Worm (Caenorhabditis elegans) whole organism, mixed stage, embryonic: ENCODE data around the gene ZK666.4.
"Not testable (repeated sequence)": the region's sequence is repeated elsewhere in the genome, so short reads cannot be mapped to it uniquely, and the experiment has no call there.

Experiments
- M03D4.4 ChIP-seq: sonication (generic microtip); optimal IDR thresholded peaks from 2 replicates; lab custom pipeline; 2017; ENCODE audit warnings: mild to moderate bottlenecking, missing genetic modification characterization, missing compliant biosample characterization
- bed-3 ChIP-seq: fragments of 200-800 bp; sonication (Bioruptor generic); optimal IDR thresholded peaks from 3 replicates; lab custom pipeline; 2018; ENCODE audit warnings: mild to moderate bottlenecking, missing genetic modification characterization, moderate library complexity, missing compliant biosample characterization
- blmp-1 ChIP-seq: fragments of 150-350 bp; optimal IDR thresholded peaks from 2 replicates; lab custom pipeline; 2014; ENCODE audit warnings: missing biosample characterization, missing genetic modification characterization
- ceh-39 ChIP-seq: fragments of 150-350 bp; optimal IDR thresholded peaks from 2 replicates; lab custom pipeline; 2014; ENCODE audit warnings: missing biosample characterization, missing genetic modification characterization
- ceh-43 ChIP-seq: fragments of 200-800 bp; sonication (Bioruptor generic); optimal IDR thresholded peaks from 2 replicates; lab custom pipeline; 2018; ENCODE audit warnings: mild to moderate bottlenecking, missing genetic modification characterization, moderate library complexity, missing compliant biosample characterization
- ceh-83 ChIP-seq: fragments of 200-800 bp; sonication (Bioruptor generic); optimal IDR thresholded peaks from 2 replicates; lab custom pipeline; 2018; ENCODE audit warnings: mild to moderate bottlenecking, missing genetic modification characterization, missing compliant biosample characterization
- ces-1 ChIP-seq: fragments of 150-350 bp; optimal IDR thresholded peaks from 2 replicates; lab custom pipeline; 2014; ENCODE audit warnings: missing biosample characterization, missing genetic modification reagents, missing genetic modification characterization
- cnd-1 ChIP-seq: fragments of 200-800 bp; sonication (Bioruptor generic); optimal IDR thresholded peaks from 2 replicates; lab custom pipeline; 2018; ENCODE audit warnings: mild to moderate bottlenecking, missing genetic modification characterization, missing compliant biosample characterization
- drap-1 ChIP-seq: fragments of 200-800 bp; sonication (Bioruptor generic); optimal IDR thresholded peaks from 3 replicates; lab custom pipeline; 2018; ENCODE audit warnings: mild to moderate bottlenecking, missing genetic modification characterization, missing compliant biosample characterization
- elt-3 ChIP-seq: fragments of 150-350 bp; optimal IDR thresholded peaks from 2 replicates; lab custom pipeline; 2014; ENCODE audit warnings: missing biosample characterization, missing genetic modification characterization
- ham-2 ChIP-seq: fragments of 200-800 bp; sonication (Bioruptor generic); optimal IDR thresholded peaks from 2 replicates; lab custom pipeline; 2018; ENCODE audit warnings: mild to moderate bottlenecking, missing genetic modification characterization, missing compliant biosample characterization
- hlh-1 ChIP-seq: fragments of 150-350 bp; optimal IDR thresholded peaks from 2 replicates; lab custom pipeline; 2014; ENCODE audit warnings: missing biosample characterization, missing genetic modification reagents, missing genetic modification characterization
- lin-13 ChIP-seq: fragments of 150-350 bp; optimal IDR thresholded peaks from 2 replicates; lab custom pipeline; 2014; ENCODE audit warnings: missing biosample characterization, missing genetic modification characterization
- lin-32 ChIP-seq: fragments of 200-800 bp; sonication (Bioruptor generic); optimal IDR thresholded peaks from 2 replicates; lab custom pipeline; 2018; ENCODE audit warnings: mild to moderate bottlenecking, missing genetic modification characterization, missing compliant biosample characterization
- lsy-2 ChIP-seq: fragments of 150-350 bp; optimal IDR thresholded peaks from 2 replicates; lab custom pipeline; 2014; ENCODE audit warnings: missing biosample characterization, missing genetic modification characterization
- mab-5 ChIP-seq: fragments of 150-350 bp; optimal IDR thresholded peaks from 2 replicates; lab custom pipeline; 2014; ENCODE audit warnings: missing biosample characterization, missing genetic modification characterization
- mep-1 ChIP-seq: fragments of 150-350 bp; optimal IDR thresholded peaks from 2 replicates; lab custom pipeline; 2017; ENCODE audit warnings: missing biosample characterization, missing genetic modification reagents, missing genetic modification characterization, inconsistent platforms
- mls-2 ChIP-seq: sonication (generic microtip); optimal IDR thresholded peaks from 2 replicates; lab custom pipeline; 2016; ENCODE audit warnings: mild to moderate bottlenecking, missing genetic modification characterization, moderate library complexity, missing compliant biosample characterization
- nhr-12 ChIP-seq: fragments of 150-350 bp; optimal IDR thresholded peaks from 2 replicates; lab custom pipeline; 2014; ENCODE audit warnings: missing biosample characterization, missing genetic modification characterization
- nhr-2 ChIP-seq: fragments of 150-350 bp; optimal IDR thresholded peaks from 2 replicates; lab custom pipeline; 2014; ENCODE audit warnings: missing biosample characterization, missing genetic modification characterization
- nhr-237 ChIP-seq: fragments of 150-350 bp; optimal IDR thresholded peaks from 2 replicates; lab custom pipeline; 2014; ENCODE audit warnings: missing biosample characterization, missing genetic modification characterization
- nhr-28 ChIP-seq: fragments of 150-350 bp; optimal IDR thresholded peaks from 2 replicates; lab custom pipeline; 2014; ENCODE audit warnings: missing biosample characterization, missing genetic modification characterization
- pha-4 ChIP-seq: fragments of 150-350 bp; optimal IDR thresholded peaks from 2 replicates; lab custom pipeline; 2018; ENCODE audit warnings: missing biosample characterization, missing genetic modification reagents, missing genetic modification characterization
- sem-2 ChIP-seq: fragments of 200-800 bp; sonication (Bioruptor generic); optimal IDR thresholded peaks from 2 replicates; lab custom pipeline; 2018; ENCODE audit warnings: mild to moderate bottlenecking, missing genetic modification characterization, missing compliant biosample characterization
- snpc-4 ChIP-seq: fragments of 150-350 bp; optimal IDR thresholded peaks from 2 replicates; lab custom pipeline; 2014; ENCODE audit warnings: missing biosample characterization, missing genetic modification characterization
- sptf-1 ChIP-seq: sonication (generic microtip); optimal IDR thresholded peaks from 2 replicates; lab custom pipeline; 2017; ENCODE audit warnings: mild to moderate bottlenecking, missing genetic modification characterization, moderate library complexity, missing compliant biosample characterization
- tbx-8 ChIP-seq: fragments of 200-800 bp; sonication (Bioruptor generic); optimal IDR thresholded peaks from 2 replicates; lab custom pipeline; 2018; ENCODE audit warnings: mild to moderate bottlenecking, missing genetic modification characterization, moderate library complexity, missing compliant biosample characterization
- unc-120 ChIP-seq: sonication (generic microtip); optimal IDR thresholded peaks from 2 replicates; lab custom pipeline; 2017; ENCODE audit warnings: missing genetic modification characterization, missing compliant biosample characterization; ENCODE audit not compliant: poor library complexity, severe bottlenecking
- unc-39 ChIP-seq: fragments of 150-350 bp; optimal IDR thresholded peaks from 2 replicates; lab custom pipeline; 2014; ENCODE audit warnings: missing biosample characterization, missing genetic modification characterization
- unc-62 ChIP-seq: fragments of 150-350 bp; optimal IDR thresholded peaks from 2 replicates; lab custom pipeline; 2014; ENCODE audit warnings: missing biosample characterization, missing genetic modification reagents, missing genetic modification characterization
- zip-8 ChIP-seq: fragments of 150-350 bp; optimal IDR thresholded peaks from 2 replicates; lab custom pipeline; 2014; ENCODE audit warnings: missing biosample characterization, missing genetic modification characterization
- ztf-11 ChIP-seq: fragments of 150-350 bp; optimal IDR thresholded peaks from 2 replicates; lab custom pipeline; 2014; ENCODE audit warnings: missing biosample characterization, missing genetic modification characterization

Gene ZK666.4

DNA sequence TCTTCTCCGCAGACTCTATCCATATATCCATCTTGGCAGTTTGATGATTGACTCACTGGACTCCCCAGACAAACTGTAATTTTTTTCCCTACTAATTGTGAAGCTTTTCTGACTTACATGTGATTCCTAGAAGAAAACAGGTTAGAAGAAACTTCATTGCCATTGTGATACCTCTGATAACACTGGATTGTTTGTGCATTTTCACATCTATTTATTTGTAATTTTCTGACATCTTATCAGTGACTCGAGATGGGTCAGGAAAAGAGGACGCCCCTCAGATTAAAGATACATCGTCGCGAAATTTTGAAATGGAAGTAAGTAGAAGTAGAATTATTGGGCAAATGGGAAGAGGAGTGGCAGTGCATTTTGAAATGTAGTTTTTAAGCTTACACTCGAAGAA lies 13.3 kb downstream of the ZK666.4 start, which contains the start of gene clec-61:
Gene clec-61, minus strand, starts transcription at position 209 of the 400 bp plus-strand sequence.
- TF ChIP-seq lin-13 (tag; lab: Kevin White, UChicago) (no peak), ceh-83 (GFP tag; lab: Kevin White, UChicago) (no peak), zip-8 (no peak), nhr-2 (tag; lab: Kevin White, UChicago) (no peak), bed-3 (no peak), nhr-12 (tag; lab: Kevin White, UChicago) (no peak), M03D4.4 (tag; lab: Kevin White, UChicago) (no peak), cnd-1 (tag; lab: Kevin White, UChicago) (no peak), nhr-237 (no peak), unc-120 (tag; lab: Kevin White, UChicago) (no peak), ham-2 (GFP tag; lab: Kevin White, UChicago) (no peak)

DNA sequence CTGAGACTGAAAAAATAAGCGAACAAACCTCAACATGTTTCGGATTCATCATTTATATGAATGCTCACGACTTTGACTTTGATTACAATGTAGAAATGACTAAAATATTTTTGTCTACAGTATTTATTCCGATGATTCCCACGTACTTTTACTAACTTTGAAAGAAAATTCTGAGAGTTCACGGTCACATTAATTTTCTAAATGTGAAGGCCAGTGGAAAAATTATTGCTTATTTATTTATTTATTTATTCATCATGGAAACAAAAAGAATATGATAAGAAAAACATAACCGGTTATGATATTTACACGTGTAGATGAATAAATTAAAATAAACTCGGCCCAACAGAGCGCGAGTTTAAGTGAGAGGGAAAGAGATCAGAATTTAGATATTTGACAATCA lies 16.0 kb downstream of the ZK666.4 start, which contains the start of gene ZK666.8:
Gene ZK666.8, minus strand, starts transcription at position 101 of the 400 bp plus-strand sequence.
- not testable (repeated sequence) for TF ChIP-seq ceh-39 (tag; lab: Kevin White, UChicago); nhr-237; unc-120 (tag; lab: Kevin White, UChicago)

ce11 chrII:10494467-10494866 lies 17.4 kb downstream of the ZK666.4 start, which contains the start of gene ZK666.14:
Gene ZK666.14, plus strand, starts transcription at chrII:10494767.
- no peak for TF ChIP-seq lin-32 (GFP tag; lab: Kevin White, UChicago)
- no peak for TF ChIP-seq unc-62 (GFP tag; lab: Kevin White, UChicago)
- no peak for TF ChIP-seq zip-8
- TF ChIP-seq mab-5 (tag; lab: Kevin White, UChicago): no peak
- no peak for TF ChIP-seq ces-1
- TF ChIP-seq nhr-28 (tag; lab: Kevin White, UChicago): no peak
- no peak for TF ChIP-seq cnd-1 (tag; lab: Kevin White, UChicago)
- TF ChIP-seq drap-1: no peak
- no peak for TF ChIP-seq elt-3 (tag; lab: Kevin White, UChicago)
- TF ChIP-seq bed-3: no peak
- TF ChIP-seq tbx-8 (GFP tag; lab: Kevin White, UChicago): no peak
- TF ChIP-seq unc-39: no peak
- no peak for TF ChIP-seq unc-120 (tag; lab: Kevin White, UChicago)
- TF ChIP-seq pha-4: no peak
- no peak for TF ChIP-seq lsy-2 (tag; lab: Kevin White, UChicago)

DNA sequence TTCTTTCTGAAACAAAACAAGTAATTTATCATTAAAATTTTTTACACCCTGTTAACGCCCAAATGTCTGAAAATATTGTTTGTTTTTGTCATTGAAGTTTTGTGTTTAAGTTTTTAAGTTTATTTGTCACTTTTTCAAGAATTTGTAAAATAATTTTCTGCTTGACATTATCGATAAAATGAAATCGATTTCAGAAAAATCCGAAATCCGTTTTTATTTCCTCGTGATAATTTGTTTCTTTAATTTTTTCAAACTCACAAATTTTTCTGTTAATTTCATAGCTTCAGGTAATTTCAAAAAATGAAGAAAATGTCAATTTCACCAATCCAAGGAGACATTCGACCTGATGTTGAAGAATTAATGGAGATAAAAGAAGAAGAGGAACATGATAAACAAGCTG lies 18.9 kb downstream of the ZK666.4 start, which contains the start of gene ZK666.12:
Gene ZK666.12, plus strand, starts transcription at position 301 of the 400 bp plus-strand sequence.
- TF ChIP-seq elt-3 (tag; lab: Kevin White, UChicago) (no peak), nhr-28 (tag; lab: Kevin White, UChicago) (no peak), sptf-1 (no peak), ztf-11 (tag; lab: Kevin White, UChicago) (no peak), nhr-2 (tag; lab: Kevin White, UChicago) (no peak), ceh-43 (GFP tag; lab: Kevin White, UChicago) (no peak), unc-120 (tag; lab: Kevin White, UChicago) (no peak), snpc-4 (tag; lab: Kevin White, UChicago) (no peak), lsy-2 (tag; lab: Kevin White, UChicago) (no peak), blmp-1 (tag; lab: Kevin White, UChicago) (no peak), sem-2 (GFP tag; lab: Kevin White, UChicago) (no peak), pha-4 (no peak), cnd-1 (tag; lab: Kevin White, UChicago) (no peak), tbx-8 (GFP tag; lab: Kevin White, UChicago) (no peak), lin-13 (tag; lab: Kevin White, UChicago) (no peak), hlh-1 (no peak), bed-3 (no peak), mls-2 (no peak), ham-2 (GFP tag; lab: Kevin White, UChicago) (no peak), unc-39 (no peak)

DNA sequence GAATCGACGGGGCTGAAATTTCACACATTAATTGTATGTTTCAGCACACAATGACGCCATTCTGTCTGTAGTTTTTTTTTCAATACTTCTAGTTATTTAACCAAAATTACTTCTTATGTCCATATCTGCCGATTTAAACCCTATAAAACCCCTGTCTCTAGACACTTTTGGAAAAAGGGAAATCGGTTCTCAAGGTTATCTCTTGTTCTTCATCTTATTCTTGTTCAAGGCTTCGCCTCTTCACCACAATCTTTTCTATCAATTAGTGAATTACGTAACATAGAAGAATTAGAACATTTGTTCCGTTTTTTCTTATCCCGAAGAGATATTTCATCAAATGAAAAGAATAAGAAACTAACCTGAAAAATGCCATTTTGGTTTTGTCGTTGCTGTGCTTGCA lies 23.6 kb downstream of the ZK666.4 start:
- TF ChIP-seq mls-2 (no peak), sem-2 (GFP tag; lab: Kevin White, UChicago) (no peak), mep-1 (tag; lab: Kevin White, UChicago) (no peak), unc-62 (GFP tag; lab: Kevin White, UChicago) (no peak), ham-2 (GFP tag; lab: Kevin White, UChicago) (no peak), M03D4.4 (tag; lab: Kevin White, UChicago) (no peak), drap-1 (no peak), tbx-8 (GFP tag; lab: Kevin White, UChicago) (no peak), bed-3 (no peak), ztf-11 (tag; lab: Kevin White, UChicago) (no peak), unc-120 (tag; lab: Kevin White, UChicago) (no peak), lin-32 (GFP tag; lab: Kevin White, UChicago) (no peak), hlh-1 (no peak), nhr-237 (no peak), nhr-12 (tag; lab: Kevin White, UChicago) (no peak), mab-5 (tag; lab: Kevin White, UChicago) (no peak), zip-8 (no peak)
- TF ChIP-seq, all 35 proteins: peak for 0
